Worm (Caenorhabditis elegans) whole organism, young adult: ENCODE data around the gene lin-49.
A peak's percentile ranks its signal among the peaks of the same experiment; 100 is the strongest.

ENCODE experiments used
- B0261.1 ChIP-seq: sonication (generic microtip); optimal IDR thresholded peaks from 2 replicates; lab custom pipeline; 2016; ENCODE audit warnings: mild to moderate bottlenecking, missing genetic modification characterization, moderate library complexity, missing compliant biosample characterization
- C06A6.2 ChIP-seq: fragments of 200-800 bp; sonication (Bioruptor generic); conservative IDR thresholded peaks from 2 replicates; pipeline ENCODE4 v1.3.6; 2022; ENCODE audit warnings: missing genetic modification characterization, missing compliant biosample characterization
- F39B2.1 ChIP-seq: fragments of 200-800 bp; sonication (Bioruptor generic); IDR thresholded peaks from 2 replicates; pipeline ENCODE4 v1.3.6; 2022; ENCODE audit warnings: missing genetic modification reagents, missing genetic modification characterization, missing compliant biosample characterization
- F55B11.4 ChIP-seq: sonication (generic microtip); optimal IDR thresholded peaks from 2 replicates; lab custom pipeline; 2016; ENCODE audit warnings: missing compliant biosample characterization, missing genetic modification characterization, borderline replicate concordance; ENCODE audit not compliant: insufficient read depth
- Y56A3A.18 ChIP-seq: fragments of 200-800 bp; sonication (Bioruptor generic); IDR thresholded peaks from 2 replicates; pipeline ENCODE4 v1.3.6; 2022; ENCODE audit warnings: missing genetic modification reagents, missing genetic modification characterization, missing compliant biosample characterization
- Y95B8A.8 ChIP-seq: fragments of 200-800 bp; sonication (Bioruptor generic); IDR thresholded peaks from 2 replicates; pipeline ENCODE4 v1.3.6; 2022; ENCODE audit warnings: missing genetic modification reagents, missing genetic modification characterization, missing compliant biosample characterization
- akir-1 ChIP-seq: fragments of 200-800 bp; sonication (Bioruptor generic); optimal IDR thresholded peaks from 2 replicates; lab custom pipeline; 2018; ENCODE audit warnings: mild to moderate bottlenecking, missing genetic modification characterization, moderate library complexity, missing compliant biosample characterization
- aptf-3 ChIP-seq: fragments of 200-800 bp; sonication (Bioruptor generic); IDR thresholded peaks from 2 replicates; pipeline ENCODE4 v1.3.6; 2022; ENCODE audit warnings: missing genetic modification characterization, missing compliant biosample characterization
- atf-7 ChIP-seq: sonication (generic microtip); optimal IDR thresholded peaks from 2 replicates; lab custom pipeline; 2017; ENCODE audit warnings: mild to moderate bottlenecking, missing genetic modification characterization, missing compliant biosample characterization
- cebp-1 ChIP-seq, 2 experiments: fragments of 200-800 bp in 1 of 2; sonication (Bioruptor generic) in 1 of 2; sonication (generic microtip) in 1 of 2; IDR thresholded peaks in 1 of 2; optimal IDR thresholded peaks in 1 of 2; 2 replicates each; pipeline versions ENCODE4 v1.3.6 to Lab custom; 2017 to 2022; ENCODE audit warnings: missing compliant biosample characterization in 2 of 2, missing genetic modification characterization in 2 of 2, mild to moderate bottlenecking in 1 of 2, missing genetic modification reagents in 1 of 2, moderate library complexity in 1 of 2
- dpff-1 ChIP-seq: sonication (generic microtip); optimal IDR thresholded peaks from 2 replicates; lab custom pipeline; 2017; ENCODE audit warnings: mild to moderate bottlenecking, missing genetic modification characterization, missing compliant biosample characterization
- ekl-4 ChIP-seq: fragments of 200-800 bp; sonication (Bioruptor generic); IDR thresholded peaks from 2 replicates; pipeline ENCODE4 v1.3.6; 2022; ENCODE audit warnings: missing genetic modification reagents, missing genetic modification characterization, missing compliant biosample characterization
- ets-4 ChIP-seq: fragments of 200-800 bp; sonication (Bioruptor generic); optimal IDR thresholded peaks from 2 replicates; lab custom pipeline; 2018; ENCODE audit warnings: mild to moderate bottlenecking, missing genetic modification characterization, missing compliant biosample characterization
- him-1 ChIP-seq: sonication (generic microtip); optimal IDR thresholded peaks from 2 replicates; lab custom pipeline; 2016; ENCODE audit warnings: missing genotype, missing genetic modification reagents, missing genetic modification characterization, missing compliant biosample characterization
- hmg-1.2 ChIP-seq: fragments of 200-800 bp; sonication (Bioruptor generic); IDR thresholded peaks from 2 replicates; pipeline ENCODE4 v1.3.6; 2022; ENCODE audit warnings: missing genetic modification reagents, missing genetic modification characterization, missing compliant biosample characterization
- hsf-1 ChIP-seq: fragments of 200-800 bp; sonication (Bioruptor generic); IDR thresholded peaks from 2 replicates; pipeline ENCODE4 v1.3.6; 2022; ENCODE audit warnings: missing genetic modification reagents, missing genetic modification characterization, missing compliant biosample characterization
- lag-1 ChIP-seq: fragments of 200-800 bp; sonication (Bioruptor generic); IDR thresholded peaks from 2 replicates; pipeline ENCODE4 v1.3.6; 2022; ENCODE audit warnings: missing genetic modification reagents, missing genetic modification characterization, missing compliant biosample characterization
- lin-40 ChIP-seq: sonication (generic microtip); optimal IDR thresholded peaks from 2 replicates; lab custom pipeline; 2016; ENCODE audit warnings: missing genetic modification characterization, mild to moderate bottlenecking, missing compliant biosample characterization, missing genotype, missing genetic modification reagents
- madf-10 ChIP-seq: sonication (generic microtip); optimal IDR thresholded peaks from 2 replicates; lab custom pipeline; 2016; ENCODE audit warnings: mild to moderate bottlenecking, missing genetic modification characterization, missing compliant biosample characterization
- madf-8 ChIP-seq: fragments of 200-800 bp; sonication (Bioruptor generic); conservative IDR thresholded peaks from 2 replicates; pipeline ENCODE4 v1.3.6; 2022; ENCODE audit warnings: missing genetic modification reagents, missing genetic modification characterization, missing compliant biosample characterization
- mel-28 ChIP-seq: sonication (generic microtip); optimal IDR thresholded peaks from 2 replicates; lab custom pipeline; 2016; ENCODE audit warnings: borderline replicate concordance, mild to moderate bottlenecking, missing genetic modification characterization, missing compliant biosample characterization
- nhr-120 ChIP-seq: fragments of 200-800 bp; sonication (Bioruptor generic); IDR thresholded peaks from 2 replicates; pipeline ENCODE4 v1.3.6; 2022; ENCODE audit warnings: missing genetic modification characterization, missing compliant biosample characterization
- nhr-27 ChIP-seq: fragments of 200-800 bp; sonication (Bioruptor generic); optimal IDR thresholded peaks from 2 replicates; lab custom pipeline; 2018; ENCODE audit warnings: mild to moderate bottlenecking, missing genetic modification characterization, moderate library complexity, missing compliant biosample characterization
- nhr-80 ChIP-seq: sonication (generic microtip); optimal IDR thresholded peaks from 2 replicates; lab custom pipeline; 2016; ENCODE audit warnings: missing genetic modification characterization, missing compliant biosample characterization
- repo-1 ChIP-seq: sonication (generic microtip); optimal IDR thresholded peaks from 2 replicates; lab custom pipeline; 2017; ENCODE audit warnings: mild to moderate bottlenecking, missing genetic modification characterization, missing compliant biosample characterization
- rpc-1 ChIP-seq, 2 experiments: fragments of 150-350 bp in 1 of 2; sonication (generic microtip) in 1 of 2; optimal IDR thresholded peaks; 2 replicates each; lab custom pipeline; 2014 to 2018; ENCODE audit warnings: missing biosample characterization in 1 of 2, missing genetic modification characterization in 1 of 2, missing genetic modification reagents in 1 of 2, missing genotype in 1 of 2
- snpc-3.4 ChIP-seq: sonication (generic microtip); optimal IDR thresholded peaks from 2 replicates; lab custom pipeline; 2017; ENCODE audit warnings: missing genetic modification characterization, mild to moderate bottlenecking, missing compliant biosample characterization, antibody characterized with exemption, moderate library complexity, missing genotype, missing genetic modification reagents
- sptf-2 ChIP-seq: fragments of 200-800 bp; sonication (Bioruptor generic); optimal IDR thresholded peaks from 2 replicates; lab custom pipeline; 2018; ENCODE audit warnings: mild to moderate bottlenecking, missing genetic modification characterization, missing compliant biosample characterization
- unc-130 ChIP-seq: sonication (generic microtip); optimal IDR thresholded peaks from 2 replicates; lab custom pipeline; 2016; ENCODE audit warnings: missing genetic modification reagents, missing genetic modification characterization, missing compliant biosample characterization
- unc-62 ChIP-seq: fragments of 150-350 bp; optimal IDR thresholded peaks from 2 replicates; lab custom pipeline; 2014; ENCODE audit warnings: missing biosample characterization, missing genetic modification reagents, missing genetic modification characterization
- xnd-1 ChIP-seq: sonication (generic microtip); optimal IDR thresholded peaks from 2 replicates; lab custom pipeline; 2016; ENCODE audit warnings: missing genotype, missing genetic modification reagents, missing genetic modification characterization, missing compliant biosample characterization
- zfh-2 ChIP-seq: fragments of 200-800 bp; sonication (Bioruptor generic); conservative IDR thresholded peaks from 2 replicates; pipeline ENCODE4 v1.3.6; 2022; ENCODE audit warnings: missing genetic modification reagents, missing genetic modification characterization, missing compliant biosample characterization
- zim-3 ChIP-seq: sonication (generic microtip); optimal IDR thresholded peaks from 2 replicates; lab custom pipeline; 2017; ENCODE audit warnings: mild to moderate bottlenecking, missing genetic modification characterization, moderate library complexity, missing compliant biosample characterization
- ztf-25 ChIP-seq: fragments of 200-800 bp; sonication (Bioruptor generic); IDR thresholded peaks from 2 replicates; pipeline ENCODE4 v1.3.6; 2022; ENCODE audit warnings: missing genetic modification reagents, missing genetic modification characterization, missing compliant biosample characterization
- ztf-26 ChIP-seq: sonication (generic microtip); optimal IDR thresholded peaks from 2 replicates; lab custom pipeline; 2017; ENCODE audit warnings: missing genetic modification characterization, missing compliant biosample characterization

The lin-49 gene

DNA sequence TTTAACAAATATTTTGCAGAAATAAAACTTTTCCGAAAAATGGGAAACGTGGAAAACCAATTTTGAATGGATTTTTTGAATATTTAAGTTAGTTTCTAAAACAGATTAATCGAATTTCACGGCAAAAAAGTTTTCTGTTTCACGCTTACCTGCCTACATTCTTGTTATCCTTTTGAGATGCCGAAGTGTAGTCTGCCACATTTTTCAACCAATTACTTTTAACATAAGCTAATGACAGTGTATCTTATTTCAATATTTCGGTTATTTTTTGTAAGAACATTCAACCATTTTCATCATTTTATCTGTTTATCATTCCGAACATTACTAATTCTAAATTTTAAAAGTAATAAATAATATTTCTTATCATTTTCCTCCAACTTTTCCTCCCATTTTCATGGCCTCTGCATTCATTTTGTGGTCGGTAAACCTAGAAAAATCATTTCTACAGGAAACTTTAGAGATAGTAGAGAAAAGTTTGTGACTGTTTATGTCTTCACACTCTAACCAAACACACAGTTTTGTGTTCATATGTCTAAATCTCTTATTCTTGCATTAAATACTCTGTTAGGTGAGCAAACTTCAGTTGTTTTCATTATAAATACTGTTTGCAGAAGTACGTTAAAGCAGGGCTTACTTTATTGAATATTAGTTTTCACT is 8.5 kb upstream of the lin-49 start, which contains the start of the genes F42A9.17 and cyp-33E2:
F42A9.17 (minus strand) TSS at position 51 of the 657 bp plus-strand sequence.
cyp-33E2 (plus strand) TSS at position 449 of the 657 bp plus-strand sequence.
- TF ChIP-seq unc-62: no peak
- no peak for TF ChIP-seq B0261.1 (tag; lab: Kevin White, UChicago)
- peak; percentile 81 for TF ChIP-seq nhr-80 (tag; lab: Kevin White, UChicago)
- TF ChIP-seq Y56A3A.18 (GFP tag; lab: Robert Waterston, UW): no peak
- TF ChIP-seq nhr-120 (GFP tag; lab: Robert Waterston, UW): no peak

DNA sequence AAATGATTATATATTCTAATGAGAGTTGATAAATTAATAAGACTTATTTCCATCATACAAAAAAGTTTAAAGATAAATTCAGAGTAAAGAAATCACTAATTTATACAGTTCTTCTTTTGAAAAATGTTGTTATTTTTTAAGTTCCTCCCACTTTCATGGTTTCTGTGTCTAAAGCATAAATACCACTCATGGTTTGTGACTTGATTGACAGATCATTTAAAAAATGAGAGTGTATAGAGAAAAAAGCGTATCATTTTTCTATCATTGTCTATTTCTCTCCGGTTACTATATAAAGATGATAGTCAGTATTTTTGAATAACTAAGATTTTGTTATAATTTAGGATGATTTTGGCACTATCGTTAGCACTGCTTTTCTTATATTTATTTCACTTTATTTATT is 5.8 kb upstream of the lin-49 start, which contains the start of gene cyp-33E3:
cyp-33E3 (plus strand) TSS at position 316 of the 400 bp plus-strand sequence.
- TF ChIP-seq nhr-80 (tag; lab: Kevin White, UChicago) (peak; percentile 57), repo-1 (tag; lab: Kevin White, UChicago) (no peak), lin-40 (tag; lab: Kevin White, UChicago) (no peak)

DNA sequence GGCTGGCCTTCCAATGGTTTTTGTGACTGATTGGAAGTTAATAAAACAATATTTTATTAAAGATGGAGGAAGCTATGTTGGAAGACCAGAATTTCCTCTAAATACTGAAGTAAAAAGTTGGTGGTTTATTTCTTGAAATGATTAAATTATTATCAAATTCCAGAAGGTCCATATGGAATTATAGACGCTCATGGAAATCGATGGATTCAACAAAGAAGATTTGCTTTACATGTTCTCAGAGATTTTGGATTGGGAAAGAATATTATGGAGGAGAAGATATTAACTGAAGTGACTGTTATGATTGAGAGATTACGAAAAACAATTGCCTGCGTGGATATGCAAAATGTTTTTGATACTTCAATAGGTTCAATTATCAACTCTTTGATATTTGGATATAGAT is 5.2 kb upstream of the lin-49 start:
- TF ChIP-seq atf-7 (tag; lab: Kevin White, UChicago) (no peak), zfh-2 (GFP tag; lab: Robert Waterston, UW) (no peak), C06A6.2 (GFP tag; lab: Robert Waterston, UW) (no peak), lin-40 (tag; lab: Kevin White, UChicago) (no peak), sptf-2 (GFP tag; lab: Kevin White, UChicago) (no peak)
- TF ChIP-seq, all 124 proteins: peak for 0

DNA sequence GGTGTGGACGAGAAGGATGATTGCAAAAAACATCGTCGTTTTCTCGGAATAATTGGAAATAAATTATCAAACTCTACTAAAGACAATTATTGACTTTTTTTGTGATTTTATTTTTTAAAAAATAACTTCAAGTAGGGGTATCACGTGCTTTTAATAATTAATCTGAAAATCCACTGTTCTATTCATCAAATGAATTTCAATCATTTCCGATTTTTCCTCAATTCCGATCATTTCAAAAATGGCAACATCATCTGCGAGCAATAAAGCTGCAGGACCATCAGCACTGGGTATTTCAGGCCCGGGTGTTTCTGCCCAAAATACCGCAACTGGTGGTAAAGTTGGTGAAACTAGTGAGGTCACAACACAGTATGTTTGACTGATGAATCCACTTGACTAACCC is 3.4 kb upstream of the lin-49 start, which contains the start of the genes F42A9.7 and F42A9.3:
F42A9.7 (minus strand) TSS at position 101 of the 400 bp plus-strand sequence.
F42A9.3 (plus strand) TSS at position 214 of the 400 bp plus-strand sequence.
- no peak for TF ChIP-seq nhr-27
- TF ChIP-seq ztf-25: no peak
- TF ChIP-seq C06A6.2 (GFP tag; lab: Robert Waterston, UW): no peak
- TF ChIP-seq lag-1 (GFP tag; lab: Robert Waterston, UW): no peak

DNA sequence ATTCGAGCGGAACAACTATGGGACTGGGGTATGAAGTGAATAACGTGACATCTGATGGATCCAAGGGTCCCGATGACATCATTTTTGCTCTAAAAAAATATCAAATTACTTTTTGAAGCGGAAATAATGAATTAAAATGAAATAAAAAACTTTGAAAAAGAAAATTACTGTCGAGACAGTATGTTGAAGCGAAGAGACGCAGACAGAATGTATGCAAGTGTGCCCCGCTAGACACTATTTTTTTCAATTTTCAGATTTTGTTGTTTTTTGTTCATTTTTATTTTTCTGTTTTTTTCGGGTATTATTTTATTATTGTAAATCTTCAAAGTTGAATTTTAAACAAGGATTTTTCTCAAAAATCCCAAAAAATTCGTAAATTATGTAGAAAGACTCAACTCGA is 1.8 kb upstream of the lin-49 start, which contains the start of gene F42A9.8:
F42A9.8 (minus strand) TSS at position 88 of the 400 bp plus-strand sequence.
- peak; percentile 10 for TF ChIP-seq snpc-3.4
- TF ChIP-seq unc-130: no peak
- peak; percentile 96 for TF ChIP-seq hmg-1.2 (GFP tag; lab: Robert Waterston, UW)

DNA sequence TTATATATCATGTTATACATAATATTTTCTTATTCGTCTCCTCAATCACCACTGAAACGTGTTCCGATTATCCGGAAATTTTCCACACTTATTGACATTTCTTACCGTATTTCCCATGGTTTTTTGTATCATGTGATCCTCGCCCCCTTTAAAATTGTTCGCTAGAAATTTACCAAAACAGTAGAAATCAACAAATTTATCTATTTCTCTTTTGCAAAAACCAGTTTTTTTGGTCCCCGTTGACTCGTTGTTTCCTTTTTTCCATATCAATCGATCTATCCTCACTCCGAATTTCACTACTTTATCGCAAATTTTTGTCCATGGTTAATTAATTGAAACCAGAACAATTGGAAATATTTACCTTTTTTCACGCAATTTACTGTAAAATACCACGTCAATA is 5.2 kb downstream of the lin-49 start:
- no peak for TF ChIP-seq ztf-26 (tag; lab: Kevin White, UChicago)

DNA sequence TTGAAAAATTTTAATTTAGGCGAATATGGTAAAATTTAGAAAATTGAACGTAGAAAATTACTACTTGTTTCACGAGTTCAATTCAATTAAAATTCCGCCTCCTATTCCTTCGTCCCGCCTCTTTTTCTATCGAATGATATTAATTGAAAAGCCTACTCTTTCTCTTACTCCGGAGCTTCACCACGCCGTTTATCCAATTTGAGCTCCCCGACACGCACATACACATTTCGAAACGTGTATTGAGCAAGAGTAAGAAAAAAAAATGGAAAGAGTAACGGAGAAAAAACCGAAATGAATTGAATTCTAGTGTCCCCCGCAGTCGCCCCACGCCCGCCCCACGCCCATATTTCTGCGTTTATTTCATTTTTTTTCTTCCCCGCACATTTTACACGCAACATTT is 5.8 kb downstream of the lin-49 start:
- TF ChIP-seq madf-8 (no peak), mel-28 (no peak), hsf-1 (GFP tag; lab: Robert Waterston, UW) (no peak), F39B2.1 (GFP tag; lab: Robert Waterston, UW) (no peak), madf-10 (tag; lab: Kevin White, UChicago) (no peak), dpff-1 (tag; lab: Kevin White, UChicago) (no peak), F55B11.4 (tag; lab: Kevin White, UChicago) (no peak), zim-3 (tag; lab: Kevin White, UChicago) (no peak), C06A6.2 (GFP tag; lab: Robert Waterston, UW) (no peak), lin-40 (tag; lab: Kevin White, UChicago) (no peak), xnd-1 (no peak), cebp-1 (GFP tag; IDR thresholded peaks at IDR 0.05; lab: Robert Waterston, UW) (no peak), cebp-1 (tag; optimal IDR thresholded peaks at IDR 0.05; lab: Kevin White, UChicago) (peak; percentile 18), Y95B8A.8 (GFP tag; lab: Robert Waterston, UW) (no peak), akir-1 (GFP tag; lab: Kevin White, UChicago) (no peak), ets-4 (GFP tag; lab: Kevin White, UChicago) (no peak), rpc-1 (optimal IDR thresholded peaks at IDR 0.05; lab: Kevin White, UChicago) (no peak), rpc-1 (tag; optimal IDR thresholded peaks at IDR 0.05; lab: Kevin White, UChicago) (no peak), him-1 (tag; lab: Kevin White, UChicago) (no peak), aptf-3 (GFP tag; lab: Robert Waterston, UW) (no peak), ekl-4 (GFP tag; lab: Robert Waterston, UW) (0 out of 2 replicates have a peak, but pooled peaks have one; percentile 25)
